Fruit fly (Drosophila melanogaster): ENCODE measurements around the gene CG6527.

DNA sequence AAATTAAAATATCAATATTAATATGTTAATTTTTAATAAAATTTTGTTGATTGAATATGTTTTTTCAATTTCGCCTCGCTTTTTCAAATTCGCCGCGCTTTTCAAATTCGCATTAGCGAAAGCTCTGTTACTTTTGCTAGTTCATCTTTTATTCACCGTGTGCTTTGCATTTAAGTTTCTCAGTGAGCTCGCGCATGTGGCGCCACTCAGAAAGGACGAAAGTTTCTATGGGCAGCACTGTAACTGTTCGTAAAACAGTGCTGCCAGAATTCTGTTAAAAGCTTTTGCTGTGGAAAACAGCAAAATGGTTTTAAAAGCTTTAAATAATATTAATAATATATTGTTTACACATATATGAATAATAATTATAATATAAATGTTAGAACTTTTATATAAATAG, 50.9 kb downstream of the CG6527 start:
- no peak for TF ChIP-seq usp (GFP tag; optimal IDR thresholded peaks at IDR 0.05)
- no peak for TF ChIP-seq CG8478 (optimal IDR thresholded peaks at IDR 0.05)
- no peak for TF ChIP-seq pan (optimal IDR thresholded peaks at IDR 0.05)
- TF ChIP-seq psq (optimal IDR thresholded peaks at IDR 0.05) = no peak
- no peak for TF ChIP-seq EcR (GFP tag; optimal IDR thresholded peaks at IDR 0.05)
- TF ChIP-seq Dll (optimal IDR thresholded peaks at IDR 0.05) = no peak

Data from whole organism.